Worm (Caenorhabditis elegans) whole organism, young adult: Measurements from ENCODE around the gene gakh-1.
A peak's percentile ranks its signal among the peaks of the same experiment; 100 is the strongest.

Experiments
- B0035.1 ChIP-seq: sonication (generic microtip); optimal IDR thresholded peaks from 2 replicates; lab custom pipeline; 2016; ENCODE audit warnings: missing genetic modification characterization, mild to moderate bottlenecking, missing compliant biosample characterization, missing genotype, missing genetic modification reagents
- B0261.1 ChIP-seq: sonication (generic microtip); optimal IDR thresholded peaks from 2 replicates; lab custom pipeline; 2016; ENCODE audit warnings: mild to moderate bottlenecking, missing genetic modification characterization, moderate library complexity, missing compliant biosample characterization
- C06A6.2 ChIP-seq: fragments of 200-800 bp; sonication (Bioruptor generic); conservative IDR thresholded peaks from 2 replicates; pipeline ENCODE4 v1.3.6; 2022; ENCODE audit warnings: missing genetic modification characterization, missing compliant biosample characterization
- F55B11.4 ChIP-seq: sonication (generic microtip); optimal IDR thresholded peaks from 2 replicates; lab custom pipeline; 2016; ENCODE audit warnings: missing compliant biosample characterization, missing genetic modification characterization, borderline replicate concordance; ENCODE audit not compliant: insufficient read depth
- F57A8.1 ChIP-seq: fragments of 200-800 bp; sonication (Bioruptor generic); optimal IDR thresholded peaks from 2 replicates; lab custom pipeline; 2018; ENCODE audit warnings: mild to moderate bottlenecking, missing genetic modification characterization, moderate library complexity, missing compliant biosample characterization
- K12H6.12 ChIP-seq: fragments of 200-800 bp; sonication (Bioruptor generic); optimal IDR thresholded peaks from 2 replicates; lab custom pipeline; 2018; ENCODE audit warnings: mild to moderate bottlenecking, missing genetic modification characterization, missing compliant biosample characterization
- T07F8.4 ChIP-seq: sonication (generic microtip); optimal IDR thresholded peaks from 2 replicates; lab custom pipeline; 2016; ENCODE audit warnings: mild to moderate bottlenecking, missing genetic modification characterization, moderate library complexity, missing compliant biosample characterization
- Y53F4B.3 ChIP-seq: fragments of 200-800 bp; sonication (Bioruptor generic); IDR thresholded peaks from 2 replicates; pipeline ENCODE4 v1.3.6; 2022; ENCODE audit warnings: missing genetic modification reagents, missing genetic modification characterization, missing compliant biosample characterization
- Y53G8AR.9 ChIP-seq: fragments of 200-800 bp; sonication (Bioruptor generic); conservative IDR thresholded peaks from 2 replicates; pipeline ENCODE4 v1.3.6; 2022; ENCODE audit warnings: missing genetic modification reagents, missing genetic modification characterization, missing compliant biosample characterization
- Y56A3A.18 ChIP-seq: fragments of 200-800 bp; sonication (Bioruptor generic); IDR thresholded peaks from 2 replicates; pipeline ENCODE4 v1.3.6; 2022; ENCODE audit warnings: missing genetic modification reagents, missing genetic modification characterization, missing compliant biosample characterization
- Y79H2A.3 ChIP-seq: fragments of 200-800 bp; sonication (Bioruptor generic); conservative IDR thresholded peaks from 2 replicates; pipeline ENCODE4 v1.3.6; 2022; ENCODE audit warnings: missing genetic modification reagents, missing genetic modification characterization, missing compliant biosample characterization
- ZK185.1 ChIP-seq: sonication (generic microtip); optimal IDR thresholded peaks from 2 replicates; lab custom pipeline; 2016; ENCODE audit warnings: mild to moderate bottlenecking, missing genetic modification characterization, missing compliant biosample characterization; ENCODE audit not compliant: poor library complexity, severe bottlenecking
- akir-1 ChIP-seq: fragments of 200-800 bp; sonication (Bioruptor generic); optimal IDR thresholded peaks from 2 replicates; lab custom pipeline; 2018; ENCODE audit warnings: mild to moderate bottlenecking, missing genetic modification characterization, moderate library complexity, missing compliant biosample characterization
- athp-1 ChIP-seq: sonication (generic microtip); optimal IDR thresholded peaks from 2 replicates; lab custom pipeline; 2017; ENCODE audit warnings: mild to moderate bottlenecking, missing genetic modification characterization, missing compliant biosample characterization
- ceh-27 ChIP-seq: fragments of 200-800 bp; sonication (Bioruptor generic); optimal IDR thresholded peaks from 2 replicates; lab custom pipeline; 2018; ENCODE audit warnings: mild to moderate bottlenecking, missing genetic modification characterization, moderate library complexity, missing compliant biosample characterization
- ceh-58 ChIP-seq: fragments of 200-800 bp; sonication (Bioruptor generic); IDR thresholded peaks from 2 replicates; pipeline ENCODE4 v1.3.6; 2022; ENCODE audit warnings: missing genetic modification characterization, missing compliant biosample characterization
- ceh-79 ChIP-seq: sonication (generic microtip); optimal IDR thresholded peaks from 2 replicates; lab custom pipeline; 2017; ENCODE audit warnings: mild to moderate bottlenecking, missing genetic modification characterization, missing compliant biosample characterization
- fkh-3 ChIP-seq: sonication (generic microtip); optimal IDR thresholded peaks from 2 replicates; lab custom pipeline; 2016; ENCODE audit warnings: mild to moderate bottlenecking, missing genetic modification characterization, missing compliant biosample characterization
- gei-17 ChIP-seq: fragments of 200-800 bp; sonication (Bioruptor generic); optimal IDR thresholded peaks from 2 replicates; lab custom pipeline; 2018; ENCODE audit warnings: mild to moderate bottlenecking, missing genetic modification characterization, missing compliant biosample characterization
- hlh-26 ChIP-seq: fragments of 200-800 bp; sonication (Bioruptor generic); conservative IDR thresholded peaks from 2 replicates; pipeline ENCODE4 v1.3.6; 2022; ENCODE audit warnings: missing genetic modification reagents, missing genetic modification characterization, missing compliant biosample characterization
- hmg-1.2 ChIP-seq: fragments of 200-800 bp; sonication (Bioruptor generic); IDR thresholded peaks from 2 replicates; pipeline ENCODE4 v1.3.6; 2022; ENCODE audit warnings: missing genetic modification reagents, missing genetic modification characterization, missing compliant biosample characterization
- hmg-20 ChIP-seq: fragments of 200-800 bp; sonication (Bioruptor generic); IDR thresholded peaks from 2 replicates; pipeline ENCODE4 v1.3.6; 2022; ENCODE audit warnings: missing genetic modification reagents, missing genetic modification characterization, missing compliant biosample characterization
- let-526 ChIP-seq: fragments of 200-800 bp; sonication (Bioruptor generic); IDR thresholded peaks from 2 replicates; pipeline ENCODE4 v1.3.6; 2022; ENCODE audit warnings: missing genetic modification reagents, missing genetic modification characterization, missing compliant biosample characterization
- lin-35 ChIP-seq, 3 experiments: fragments of 150-350 bp in 2 of 3; sonication (generic microtip) in 1 of 3; optimal IDR thresholded peaks; 2 replicates each; lab custom pipeline; 2014 to 2018; ENCODE audit warnings: missing biosample characterization in 3 of 3, missing genetic modification characterization in 3 of 3, missing genetic modification reagents in 3 of 3
- lin-40 ChIP-seq: sonication (generic microtip); optimal IDR thresholded peaks from 2 replicates; lab custom pipeline; 2016; ENCODE audit warnings: missing genetic modification characterization, mild to moderate bottlenecking, missing compliant biosample characterization, missing genotype, missing genetic modification reagents
- madf-3 ChIP-seq: fragments of 200-800 bp; sonication (Bioruptor generic); IDR thresholded peaks from 2 replicates; pipeline ENCODE4 v1.3.6; 2022; ENCODE audit warnings: missing genetic modification reagents, missing genetic modification characterization, missing compliant biosample characterization
- madf-6 ChIP-seq: fragments of 200-800 bp; sonication (Bioruptor generic); IDR thresholded peaks from 2 replicates; pipeline ENCODE4 v1.3.6; 2022; ENCODE audit warnings: missing genetic modification reagents, missing genetic modification characterization, missing compliant biosample characterization
- mes-4 ChIP-seq: sonication (generic microtip); optimal IDR thresholded peaks from 2 replicates; lab custom pipeline; 2016; ENCODE audit warnings: missing genotype, missing genetic modification characterization, missing compliant biosample characterization
- mxl-1 ChIP-seq: sonication (generic microtip); optimal IDR thresholded peaks from 2 replicates; lab custom pipeline; 2016; ENCODE audit warnings: missing genetic modification characterization, missing compliant biosample characterization
- nfya-1 ChIP-seq: sonication (generic microtip); optimal IDR thresholded peaks from 2 replicates; lab custom pipeline; 2017; ENCODE audit warnings: antibody characterized with exemption, missing compliant biosample characterization, missing genetic modification characterization, borderline replicate concordance; ENCODE audit not compliant: insufficient read depth
- nhr-120 ChIP-seq: fragments of 200-800 bp; sonication (Bioruptor generic); IDR thresholded peaks from 2 replicates; pipeline ENCODE4 v1.3.6; 2022; ENCODE audit warnings: missing genetic modification characterization, missing compliant biosample characterization
- pbrm-1 ChIP-seq: fragments of 200-800 bp; sonication (Bioruptor generic); IDR thresholded peaks from 2 replicates; pipeline ENCODE4 v1.3.6; 2022; ENCODE audit warnings: missing genetic modification reagents, missing genetic modification characterization, missing compliant biosample characterization
- rcor-1 ChIP-seq: fragments of 200-800 bp; sonication (Bioruptor generic); IDR thresholded peaks from 2 replicates; pipeline ENCODE4 v1.3.6; 2022; ENCODE audit warnings: missing genetic modification reagents, missing genetic modification characterization, missing compliant biosample characterization
- repo-1 ChIP-seq: sonication (generic microtip); optimal IDR thresholded peaks from 2 replicates; lab custom pipeline; 2017; ENCODE audit warnings: mild to moderate bottlenecking, missing genetic modification characterization, missing compliant biosample characterization
- rpc-1 ChIP-seq, 2 experiments: fragments of 150-350 bp in 1 of 2; sonication (generic microtip) in 1 of 2; optimal IDR thresholded peaks; 2 replicates each; lab custom pipeline; 2014 to 2018; ENCODE audit warnings: missing biosample characterization in 1 of 2, missing genetic modification characterization in 1 of 2, missing genetic modification reagents in 1 of 2, missing genotype in 1 of 2
- sdz-38 ChIP-seq: sonication (generic microtip); optimal IDR thresholded peaks from 2 replicates; lab custom pipeline; 2016; ENCODE audit warnings: missing genotype, missing genetic modification characterization, missing compliant biosample characterization
- sptf-2 ChIP-seq: fragments of 200-800 bp; sonication (Bioruptor generic); optimal IDR thresholded peaks from 2 replicates; lab custom pipeline; 2018; ENCODE audit warnings: mild to moderate bottlenecking, missing genetic modification characterization, missing compliant biosample characterization
- unc-62 ChIP-seq: fragments of 150-350 bp; optimal IDR thresholded peaks from 2 replicates; lab custom pipeline; 2014; ENCODE audit warnings: missing biosample characterization, missing genetic modification reagents, missing genetic modification characterization
- xnd-1 ChIP-seq: sonication (generic microtip); optimal IDR thresholded peaks from 2 replicates; lab custom pipeline; 2016; ENCODE audit warnings: missing genotype, missing genetic modification reagents, missing genetic modification characterization, missing compliant biosample characterization
- zfh-2 ChIP-seq: fragments of 200-800 bp; sonication (Bioruptor generic); conservative IDR thresholded peaks from 2 replicates; pipeline ENCODE4 v1.3.6; 2022; ENCODE audit warnings: missing genetic modification reagents, missing genetic modification characterization, missing compliant biosample characterization
- zim-3 ChIP-seq: sonication (generic microtip); optimal IDR thresholded peaks from 2 replicates; lab custom pipeline; 2017; ENCODE audit warnings: mild to moderate bottlenecking, missing genetic modification characterization, moderate library complexity, missing compliant biosample characterization
- ztf-18 ChIP-seq: sonication (generic microtip); optimal IDR thresholded peaks from 2 replicates; lab custom pipeline; 2016; ENCODE audit warnings: missing genotype, mild to moderate bottlenecking, missing genetic modification characterization, missing compliant biosample characterization

The gakh-1 gene

ce11 chrX:5782153-5782552, at the start of gene gakh-1 (continued):
- TF ChIP-seq madf-3 (GFP tag; lab: Robert Waterston, UW) (no peak), let-526 (GFP tag; lab: Robert Waterston, UW) (no peak), F57A8.1 (GFP tag; lab: Kevin White, UChicago) (no peak), zim-3 (no peak), T07F8.4 (tag; lab: Kevin White, UChicago) (no peak), Y56A3A.18 (GFP tag; lab: Robert Waterston, UW) (no peak), sdz-38 (no peak), unc-62 (GFP tag; lab: Kevin White, UChicago) (no peak), nhr-120 (no peak), ceh-79 (tag; lab: Kevin White, UChicago) (no peak), hmg-1.2 (GFP tag; lab: Robert Waterston, UW) (no peak), ceh-27 (GFP tag; lab: Kevin White, UChicago) (no peak), K12H6.12 (tag; lab: Kevin White, UChicago) (no peak), B0035.1 (no peak), madf-6 (GFP tag; lab: Robert Waterston, UW) (no peak), rcor-1 (GFP tag; lab: Robert Waterston, UW) (0 out of 2 replicates have a peak, but pooled peaks have one; percentile 10), xnd-1 (tag; lab: Kevin White, UChicago) (no peak), zfh-2 (GFP tag; lab: Robert Waterston, UW) (no peak; the same call in 1 of the 2 replicates), fkh-3 (tag; lab: Kevin White, UChicago) (no peak), hmg-20 (GFP tag; lab: Robert Waterston, UW) (no peak), F55B11.4 (tag; lab: Kevin White, UChicago) (no peak), athp-1 (tag; lab: Kevin White, UChicago) (no peak), gei-17 (GFP tag; lab: Kevin White, UChicago) (peak; percentile 2), C06A6.2 (no peak), lin-40 (tag; lab: Kevin White, UChicago) (peak; percentile 68)
- TF ChIP-seq, all 124 proteins: peak for 13

- no peak for TF ChIP-seq mes-4 (tag; lab: Kevin White, UChicago)
Observed at ce11 chrX:5733728-5734252, 48.5 kb upstream of the gakh-1 start, which contains the start of gene rgs-6. rgs-6 (minus strand) TSS chrX:5733778.

- no peak for TF ChIP-seq gei-17 (GFP tag; lab: Kevin White, UChicago)
- no peak for TF ChIP-seq rpc-1 (optimal IDR thresholded peaks at IDR 0.05; lab: Kevin White, UChicago)
- no peak for TF ChIP-seq rpc-1 (tag; optimal IDR thresholded peaks at IDR 0.05; lab: Kevin White, UChicago)
- TF ChIP-seq Y53G8AR.9 (GFP tag; lab: Robert Waterston, UW) = no peak
- no peak for TF ChIP-seq pbrm-1 (GFP tag; lab: Robert Waterston, UW)
- no peak for TF ChIP-seq ceh-58 (GFP tag; lab: Robert Waterston, UW)
- no peak for TF ChIP-seq ZK185.1
- TF ChIP-seq B0261.1 (tag; lab: Kevin White, UChicago) = no peak
- no peak for TF ChIP-seq athp-1 (tag; lab: Kevin White, UChicago)
Observed at ce11 chrX:5743209-5743608, 39.1 kb upstream of the gakh-1 start, which contains the start of gene gnrr-4. gnrr-4 (minus strand) TSS chrX:5743309.

ce11 chrX:5746665-5747064, 35.6 kb upstream of the gakh-1 start:
- no peak for TF ChIP-seq mxl-1 (tag; lab: Kevin White, UChicago)
- TF ChIP-seq ztf-18 (tag; lab: Kevin White, UChicago) = no peak
- no peak for TF ChIP-seq lin-35 (GFP tag; optimal IDR thresholded peaks at IDR 0.05; lab: Kevin White, UChicago)
- no peak for TF ChIP-seq Y53F4B.3 (GFP tag; lab: Robert Waterston, UW)
- TF ChIP-seq Y79H2A.3 (GFP tag; lab: Robert Waterston, UW) = no peak
- TF ChIP-seq fkh-3 (tag; lab: Kevin White, UChicago) = no peak
- no peak for TF ChIP-seq akir-1 (GFP tag; lab: Kevin White, UChicago)
- no peak for TF ChIP-seq hlh-26 (GFP tag; lab: Robert Waterston, UW)
- TF ChIP-seq sptf-2 (GFP tag; lab: Kevin White, UChicago) = no peak
- TF ChIP-seq nfya-1 (tag; lab: Kevin White, UChicago) = no peak
- no peak for TF ChIP-seq repo-1
